Worm (Caenorhabditis elegans) whole organism, L4 larva: ENCODE data around the gene F10E7.2.

Experiments
- ZK546.5 ChIP-seq, 2 experiments: sonication (generic microtip); optimal IDR thresholded peaks; 2 replicates each; lab custom pipeline; 2017; ENCODE audit warnings: missing biosample characterization in 2 of 2, missing genetic modification characterization in 2 of 2
- duxl-1 ChIP-seq: sonication (generic microtip); optimal IDR thresholded peaks from 2 replicates; lab custom pipeline; 2016; ENCODE audit warnings: mild to moderate bottlenecking, missing genetic modification characterization, moderate library complexity, missing compliant biosample characterization; ENCODE audit not compliant: poor library complexity
- dve-1 ChIP-seq: sonication (generic microtip); optimal IDR thresholded peaks from 2 replicates; lab custom pipeline; 2017; ENCODE audit warnings: antibody characterized with exemption, mild to moderate bottlenecking, missing genetic modification characterization, missing compliant biosample characterization; ENCODE audit not compliant: insufficient read depth
- fos-1 ChIP-seq: fragments of 150-350 bp; optimal IDR thresholded peaks from 2 replicates; lab custom pipeline; 2014; ENCODE audit warnings: missing biosample characterization, missing genetic modification characterization
- mep-1 ChIP-seq: fragments of 150-350 bp; sonication (generic microtip); optimal IDR thresholded peaks from 3 replicates; lab custom pipeline; 2014; ENCODE audit warnings: missing biosample characterization, missing genetic modification characterization
- nhr-10 ChIP-seq: fragments of 150-350 bp; optimal IDR thresholded peaks from 2 replicates; lab custom pipeline; 2014; ENCODE audit warnings: missing biosample characterization, missing genetic modification characterization
- nhr-237 ChIP-seq: sonication (generic microtip); optimal IDR thresholded peaks from 2 replicates; lab custom pipeline; 2017; ENCODE audit warnings: missing biosample characterization, missing genetic modification characterization
- pha-4 ChIP-seq, 2 experiments: fragments of 150-350 bp in 1 of 2; fragments of 200-800 bp in 1 of 2; sonication (Bioruptor generic) in 1 of 2; IDR thresholded peaks in 1 of 2; optimal IDR thresholded peaks in 1 of 2; 2 replicates each; pipeline versions ENCODE4 v1.3.6 to Lab custom; 2014 to 2022; ENCODE audit warnings: missing genetic modification characterization in 2 of 2, missing genetic modification reagents in 2 of 2, missing biosample characterization in 1 of 2, missing compliant biosample characterization in 1 of 2

DNA sequence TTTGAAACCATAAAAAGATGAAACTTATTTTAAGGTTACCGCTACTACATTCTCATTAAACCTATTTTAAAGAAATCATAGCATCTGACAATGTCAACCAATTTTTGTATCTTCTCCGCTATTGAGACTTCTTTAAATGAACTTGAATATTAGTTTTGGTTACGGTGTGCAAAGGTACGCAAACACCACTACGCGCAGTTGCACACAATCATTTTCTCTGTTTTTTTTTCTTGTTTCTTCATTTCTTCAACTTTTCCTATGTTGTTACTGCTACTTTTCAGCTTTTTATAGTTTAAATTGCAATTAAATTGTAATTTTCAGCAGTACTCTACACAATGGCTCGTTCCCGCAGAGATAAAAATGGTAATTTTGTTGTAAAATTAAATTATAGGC lies 10.4 kb upstream of the F10E7.2 start, which contains the start of gene F10E7.5:
- TF ChIP-seq nhr-237 (tag; lab: Kevin White, UChicago) (no peak), nhr-10 (tag; lab: Kevin White, UChicago) (no peak), dve-1 (tag; lab: Kevin White, UChicago) (no peak), duxl-1 (no peak), pha-4 (GFP tag; IDR thresholded peaks at IDR 0.05; lab: Robert Waterston, UW) (no peak), pha-4 (tag; optimal IDR thresholded peaks at IDR 0.05; lab: Kevin White, UChicago) (no peak), ZK546.5 (tag; optimal IDR thresholded peaks at IDR 0.05; lab: Kevin White, UChicago) (peak in 1 of 2 experiments; percentile 22), mep-1 (tag; lab: Kevin White, UChicago) (no peak), fos-1 (tag; lab: Kevin White, UChicago) (no peak)
